Fruit fly (Drosophila melanogaster): ENCODE data around the gene CG6168.

The CG6168 gene

DNA sequence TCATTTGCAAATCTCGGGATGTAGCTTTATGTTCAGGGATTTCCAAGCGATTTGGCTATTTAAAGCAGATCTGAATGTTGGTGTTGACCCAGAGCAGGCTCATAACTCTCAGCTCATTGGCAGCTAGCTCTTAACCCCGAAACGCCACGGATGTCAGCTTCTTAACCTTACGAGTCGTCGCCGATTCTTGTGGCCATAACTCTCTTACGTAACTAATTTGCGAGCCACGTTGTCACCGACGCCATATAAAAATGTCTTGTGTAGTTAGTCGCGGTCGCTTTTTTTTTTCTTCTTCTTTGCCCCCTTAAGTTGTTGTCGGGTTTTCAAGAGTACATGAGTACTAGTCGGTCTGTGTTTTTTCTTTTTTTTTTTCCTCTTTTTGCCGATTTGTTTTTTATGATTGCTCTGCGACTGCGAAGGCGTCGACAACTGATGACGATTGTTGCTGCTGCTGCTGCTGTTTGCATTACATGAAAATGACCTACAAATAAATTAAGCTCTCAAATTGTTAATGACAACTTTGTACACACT is 47.3 kb downstream of the CG6168 start:
- TF ChIP-seq Sox14 (GFP tag; optimal IDR thresholded peaks at IDR 0.05) = no peak
- peak; percentile 38; the same call in 1 of the 3 replicates for TF ChIP-seq CG8119 (GFP tag; IDR thresholded peaks at IDR 0.05)
- no peak for TF ChIP-seq lz (GFP tag; optimal IDR thresholded peaks at IDR 0.05)
- TF ChIP-seq CG3919 (GFP tag; optimal IDR thresholded peaks at IDR 0.05) = no peak
- no peak for TF ChIP-seq CG3032 (tag; optimal IDR thresholded peaks at IDR 0.05)
- no peak for TF ChIP-seq CG11762 (GFP tag; optimal IDR thresholded peaks at IDR 0.05; ENCODE audit: insufficient read depth)
- no peak for TF ChIP-seq CG8319 (GFP tag; optimal IDR thresholded peaks at IDR 0.05)
- no peak for TF ChIP-seq CG32006 (GFP tag; optimal IDR thresholded peaks at IDR 0.05)
- no peak for TF ChIP-seq CG6792 (GFP tag; optimal IDR thresholded peaks at IDR 0.05)
- TF ChIP-seq CG6808 (GFP tag; optimal IDR thresholded peaks at IDR 0.05) = peak; percentile 33
- no peak for TF ChIP-seq Ets21C (GFP tag; optimal IDR thresholded peaks at IDR 0.05)
- TF ChIP-seq CG6854 (GFP tag; optimal IDR thresholded peaks at IDR 0.05) = no peak
- peak; percentile 54 for TF ChIP-seq CG6276 (GFP tag; optimal IDR thresholded peaks at IDR 0.05)
- TF ChIP-seq Blimp-1 (GFP tag; optimal IDR thresholded peaks at IDR 0.05) = no peak
- TF ChIP-seq Lpt (GFP tag; optimal IDR thresholded peaks at IDR 0.05) = no peak
- peak; percentile 15 for TF ChIP-seq svp (GFP tag)
- TF ChIP-seq CG11902 (GFP tag; optimal IDR thresholded peaks at IDR 0.05) = no peak
- no peak for TF ChIP-seq CG16779 (tag; optimal IDR thresholded peaks at IDR 0.05)
- no peak for TF ChIP-seq pdm3 (GFP tag; optimal IDR thresholded peaks at IDR 0.05)
- TF ChIP-seq fkh (GFP tag; optimal IDR thresholded peaks at IDR 0.05) = no peak
- no peak for TF ChIP-seq cyc (GFP tag; optimal IDR thresholded peaks at IDR 0.05)
- TF ChIP-seq dsx (GFP tag; optimal IDR thresholded peaks at IDR 0.05; ENCODE audit: poor library complexity, severe bottlenecking) = no peak
- TF ChIP-seq CG11294 (GFP tag; IDR thresholded peaks at IDR 0.05) = no peak
- no peak for TF ChIP-seq Sox15 (GFP tag; optimal IDR thresholded peaks at IDR 0.05)
- no peak for TF ChIP-seq spab (GFP tag; optimal IDR thresholded peaks at IDR 0.05)
- TF ChIP-seq Eip75B (GFP tag; optimal IDR thresholded peaks at IDR 0.05) = no peak
- TF ChIP-seq fd85E (GFP tag; optimal IDR thresholded peaks at IDR 0.05) = no peak
- TF ChIP-seq eg (GFP tag; IDR thresholded peaks at IDR 0.05) = peak; percentile 67; the same call in 2 of the 3 replicates
- TF ChIP-seq CG1621 (tag; optimal IDR thresholded peaks at IDR 0.05) = no peak
- TF ChIP-seq CG15336 (GFP tag; IDR thresholded peaks at IDR 0.05) = peak; percentile 36; the same call in 1 of the 2 replicates
- TF ChIP-seq salr (GFP tag; optimal IDR thresholded peaks at IDR 0.05) = no peak
- TF ChIP-seq dac (GFP tag; optimal IDR thresholded peaks at IDR 0.05) = no peak
- no peak for TF ChIP-seq Ets96B (tag; optimal IDR thresholded peaks at IDR 0.05)
- peak in 1 of 2 experiments; percentile 46 for TF ChIP-seq ss (GFP tag; optimal IDR thresholded peaks at IDR 0.05)
- TF ChIP-seq vri (GFP tag; optimal IDR thresholded peaks at IDR 0.05) = no peak
- TF ChIP-seq Smox (GFP tag; optimal IDR thresholded peaks at IDR 0.05) = no peak
- no peak for TF ChIP-seq CG8632 (GFP tag; optimal IDR thresholded peaks at IDR 0.05)
- no peak for TF ChIP-seq Gug (GFP tag; IDR thresholded peaks at IDR 0.05)
- TF ChIP-seq Hr4 (GFP tag; optimal IDR thresholded peaks at IDR 0.05) = no peak
- peak; percentile 22 for TF ChIP-seq net (GFP tag; optimal IDR thresholded peaks at IDR 0.05)
- no peak for TF ChIP-seq Hr39 (GFP tag; optimal IDR thresholded peaks at IDR 0.05)
- TF ChIP-seq CG10669 (GFP tag; optimal IDR thresholded peaks at IDR 0.05) = no peak
- TF ChIP-seq CG6163 (GFP tag; IDR thresholded peaks at IDR 0.05) = peak; percentile 57; the same call in 2 of the 3 replicates
